Worm (Caenorhabditis elegans) whole organism, L4 larva: Measurements from ENCODE around the gene C31E10.11.

Experiments used
- F44E2.7 ChIP-seq: fragments of 200-800 bp; sonication (Bioruptor generic); IDR thresholded peaks from 2 replicates; pipeline ENCODE4 v2.1.2; 2022; ENCODE audit warnings: missing genetic modification characterization, missing compliant biosample characterization
- T20F7.1 ChIP-seq: fragments of 200-800 bp; sonication (Bioruptor generic); optimal IDR thresholded peaks from 2 replicates; lab custom pipeline; 2018; ENCODE audit warnings: mild to moderate bottlenecking, missing genetic modification characterization, missing compliant biosample characterization
- Y75B8A.6 ChIP-seq: fragments of 200-800 bp; sonication (Bioruptor generic); IDR thresholded peaks from 2 replicates; pipeline ENCODE4 v1.3.6; 2022; ENCODE audit warnings: missing genetic modification reagents, missing genetic modification characterization, missing compliant biosample characterization
- ZK337.2 ChIP-seq: fragments of 200-800 bp; sonication (Bioruptor generic); IDR thresholded peaks from 2 replicates; pipeline ENCODE4 v1.3.6; 2022; ENCODE audit warnings: missing genetic modification reagents, missing genetic modification characterization, missing compliant biosample characterization
- ZK546.5 ChIP-seq, 2 experiments: sonication (generic microtip); optimal IDR thresholded peaks; 2 replicates each; lab custom pipeline; 2017; ENCODE audit warnings: missing biosample characterization in 2 of 2, missing genetic modification characterization in 2 of 2
- ama-1 ChIP-seq: fragments of 150-350 bp; optimal IDR thresholded peaks from 2 replicates; lab custom pipeline; 2014; ENCODE audit warnings: inconsistent platforms, mixed read lengths
- arid-1 ChIP-seq: fragments of 200-800 bp; sonication (Bioruptor generic); conservative IDR thresholded peaks from 2 replicates; pipeline ENCODE4 v1.3.6; 2022; ENCODE audit warnings: missing genetic modification reagents, missing genetic modification characterization, missing compliant biosample characterization
- attf-4 ChIP-seq: sonication (generic microtip); optimal IDR thresholded peaks from 3 replicates; lab custom pipeline; 2017; ENCODE audit warnings: missing biosample characterization, missing genetic modification characterization
- ceh-20 ChIP-seq: fragments of 200-800 bp; sonication (Bioruptor generic); IDR thresholded peaks from 2 replicates; pipeline ENCODE4 v1.3.6; 2022; ENCODE audit warnings: missing genetic modification reagents, missing genetic modification characterization, missing compliant biosample characterization
- ceh-28 ChIP-seq: fragments of 150-350 bp; optimal IDR thresholded peaks from 2 replicates; lab custom pipeline; 2014; ENCODE audit warnings: missing biosample characterization, missing genetic modification reagents, missing genetic modification characterization
- ceh-44 ChIP-seq: fragments of 200-800 bp; sonication (Bioruptor generic); IDR thresholded peaks from 2 replicates; pipeline ENCODE4 v1.3.6; 2022; ENCODE audit warnings: missing genetic modification reagents, missing genetic modification characterization, missing compliant biosample characterization
- ceh-62 ChIP-seq: sonication (generic microtip); optimal IDR thresholded peaks from 2 replicates; lab custom pipeline; 2017; ENCODE audit warnings: missing biosample characterization, missing genetic modification characterization
- ceh-82 ChIP-seq: sonication (generic microtip); optimal IDR thresholded peaks from 2 replicates; lab custom pipeline; 2017; ENCODE audit warnings: missing biosample characterization, missing genetic modification characterization
- dmd-8 ChIP-seq: fragments of 200-800 bp; sonication (Bioruptor generic); IDR thresholded peaks from 2 replicates; pipeline ENCODE4 v1.3.6; 2022; ENCODE audit warnings: missing genetic modification characterization, missing compliant biosample characterization
- gei-8 ChIP-seq: fragments of 200-800 bp; sonication (Bioruptor generic); optimal IDR thresholded peaks from 2 replicates; lab custom pipeline; 2018; ENCODE audit warnings: mild to moderate bottlenecking, missing genetic modification characterization, missing compliant biosample characterization
- hlh-30 ChIP-seq: sonication (generic microtip); optimal IDR thresholded peaks from 2 replicates; lab custom pipeline; 2017; ENCODE audit warnings: antibody characterized with exemption, mild to moderate bottlenecking, missing genetic modification characterization, missing compliant biosample characterization; ENCODE audit not compliant: insufficient read depth
- jun-1 ChIP-seq: fragments of 150-350 bp; optimal IDR thresholded peaks from 2 replicates; lab custom pipeline; 2014; ENCODE audit warnings: missing biosample characterization, missing genetic modification reagents, missing genetic modification characterization
- lin-13 ChIP-seq: fragments of 150-350 bp; optimal IDR thresholded peaks from 2 replicates; lab custom pipeline; 2014; ENCODE audit warnings: missing biosample characterization, missing genetic modification reagents, missing genetic modification characterization
- madf-5 ChIP-seq, 2 experiments: fragments of 200-800 bp; sonication (Bioruptor generic); IDR thresholded peaks; 2 replicates each; pipeline ENCODE4 v1.3.6; 2022; ENCODE audit warnings: missing compliant biosample characterization in 2 of 2, missing genetic modification characterization in 2 of 2
- madf-9 ChIP-seq: fragments of 200-800 bp; sonication (Bioruptor generic); conservative IDR thresholded peaks from 2 replicates; pipeline ENCODE4 v1.3.6; 2022; ENCODE audit warnings: missing genetic modification reagents, missing genetic modification characterization, missing compliant biosample characterization
- mdl-1 ChIP-seq, 2 experiments: fragments of 150-350 bp in 1 of 2; sonication (generic microtip) in 1 of 2; optimal IDR thresholded peaks; 2 replicates each; lab custom pipeline; 2014 to 2017; ENCODE audit warnings: missing biosample characterization in 2 of 2, missing genetic modification characterization in 2 of 2
- mdt-29 ChIP-seq: fragments of 200-800 bp; sonication (Bioruptor generic); IDR thresholded peaks from 2 replicates; pipeline ENCODE4 v1.3.6; 2022; ENCODE audit warnings: missing genetic modification reagents, missing genetic modification characterization, missing compliant biosample characterization
- mes-2 ChIP-seq: sonication (generic microtip); optimal IDR thresholded peaks from 2 replicates; lab custom pipeline; 2016; ENCODE audit warnings: missing genotype, mild to moderate bottlenecking, missing genetic modification characterization, missing compliant biosample characterization; ENCODE audit not compliant: poor library complexity, severe bottlenecking
- nhr-111 ChIP-seq: fragments of 200-800 bp; sonication (Bioruptor generic); optimal IDR thresholded peaks from 2 replicates; lab custom pipeline; 2018; ENCODE audit warnings: mild to moderate bottlenecking, missing genetic modification characterization, missing compliant biosample characterization
- nhr-48 ChIP-seq: sonication (generic microtip); optimal IDR thresholded peaks from 2 replicates; lab custom pipeline; 2016; ENCODE audit warnings: mild to moderate bottlenecking, missing genetic modification characterization, missing compliant biosample characterization
- nhr-77 ChIP-seq: fragments of 150-350 bp; optimal IDR thresholded peaks from 2 replicates; lab custom pipeline; 2014; ENCODE audit warnings: missing biosample characterization, missing genetic modification characterization
- pha-4 ChIP-seq, 2 experiments: fragments of 150-350 bp in 1 of 2; fragments of 200-800 bp in 1 of 2; sonication (Bioruptor generic) in 1 of 2; IDR thresholded peaks in 1 of 2; optimal IDR thresholded peaks in 1 of 2; 2 replicates each; pipeline versions ENCODE4 v1.3.6 to Lab custom; 2014 to 2022; ENCODE audit warnings: missing genetic modification characterization in 2 of 2, missing genetic modification reagents in 2 of 2, missing biosample characterization in 1 of 2, missing compliant biosample characterization in 1 of 2
- pqm-1 ChIP-seq: sonication (generic microtip); optimal IDR thresholded peaks from 2 replicates; lab custom pipeline; 2017; ENCODE audit warnings: missing biosample characterization, missing genetic modification characterization
- rbr-2 ChIP-seq: sonication (generic microtip); optimal IDR thresholded peaks from 2 replicates; lab custom pipeline; 2016; ENCODE audit warnings: missing genotype, missing genetic modification characterization, missing compliant biosample characterization
- saeg-2 ChIP-seq: fragments of 200-800 bp; sonication (Bioruptor generic); IDR thresholded peaks from 2 replicates; pipeline ENCODE4 v1.3.6; 2022; ENCODE audit warnings: missing genetic modification reagents, missing genetic modification characterization, missing compliant biosample characterization
- spr-3 ChIP-seq: fragments of 200-800 bp; sonication (Bioruptor generic); optimal IDR thresholded peaks from 2 replicates; lab custom pipeline; 2018; ENCODE audit warnings: mild to moderate bottlenecking, missing genetic modification characterization, missing compliant biosample characterization
- unc-62 ChIP-seq, 3 experiments: fragments of 150-350 bp in 1 of 3; sonication (generic microtip); optimal IDR thresholded peaks in 2 of 3; peaks in 1 of 3; 1 replicate in 1 of 3; 2 replicates in 2 of 3; lab custom pipeline; 2014 to 2017; ENCODE audit warnings: missing biosample characterization in 3 of 3, missing genetic modification characterization in 3 of 3, missing genetic modification reagents in 3 of 3, missing genotype in 1 of 3
- vab-7 ChIP-seq: fragments of 200-800 bp; sonication (Bioruptor generic); IDR thresholded peaks from 2 replicates; pipeline ENCODE4 v1.3.6; 2022; ENCODE audit warnings: missing genetic modification reagents, missing genetic modification characterization, missing compliant biosample characterization
- zfp-2 ChIP-seq: sonication (generic microtip); optimal IDR thresholded peaks from 2 replicates; lab custom pipeline; 2016; ENCODE audit warnings: mild to moderate bottlenecking, missing genetic modification characterization, missing compliant biosample characterization

The C31E10.11 gene

DNA sequence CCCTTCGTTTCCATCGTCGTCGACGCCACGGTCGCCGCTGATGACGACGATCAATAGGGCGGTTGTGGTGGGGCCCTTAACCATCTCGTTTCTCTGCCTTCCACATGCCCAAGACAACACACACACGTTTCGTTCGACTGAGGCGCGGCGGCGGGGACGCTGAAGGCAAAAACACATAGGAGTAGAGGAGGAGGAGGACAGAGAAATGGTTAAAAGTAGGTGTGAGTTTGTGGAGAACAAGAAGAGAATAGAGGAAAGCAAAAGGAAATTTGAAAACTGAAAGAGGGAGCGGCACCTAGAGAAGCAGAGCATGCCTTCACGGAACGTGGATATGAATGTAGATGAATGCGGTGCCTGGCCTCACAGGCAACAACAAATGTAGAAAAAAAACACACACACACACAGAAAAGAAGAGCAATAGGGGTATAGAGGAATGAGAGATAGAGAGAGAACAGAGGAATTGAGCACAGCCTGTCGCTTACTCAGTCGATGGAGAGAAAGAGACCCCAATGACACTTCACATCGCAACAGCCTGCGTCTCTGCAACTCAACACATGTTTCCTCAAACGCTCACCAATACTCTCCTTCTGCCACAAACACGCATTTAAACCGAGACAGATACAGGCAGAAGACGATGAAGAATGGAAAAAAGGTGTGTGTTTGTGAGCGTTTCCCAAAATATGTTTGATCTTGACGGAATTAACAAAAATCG is 21.2 kb downstream of the C31E10.11 start (continued):
- TF ChIP-seq nhr-77 (tag; lab: Kevin White, UChicago) (peak; percentile 17), madf-9 (no peak), pqm-1 (peak; percentile 25), hlh-30 (tag; lab: Kevin White, UChicago) (peak; percentile 59)
- TF ChIP-seq, all 104 proteins: peak for 46

DNA sequence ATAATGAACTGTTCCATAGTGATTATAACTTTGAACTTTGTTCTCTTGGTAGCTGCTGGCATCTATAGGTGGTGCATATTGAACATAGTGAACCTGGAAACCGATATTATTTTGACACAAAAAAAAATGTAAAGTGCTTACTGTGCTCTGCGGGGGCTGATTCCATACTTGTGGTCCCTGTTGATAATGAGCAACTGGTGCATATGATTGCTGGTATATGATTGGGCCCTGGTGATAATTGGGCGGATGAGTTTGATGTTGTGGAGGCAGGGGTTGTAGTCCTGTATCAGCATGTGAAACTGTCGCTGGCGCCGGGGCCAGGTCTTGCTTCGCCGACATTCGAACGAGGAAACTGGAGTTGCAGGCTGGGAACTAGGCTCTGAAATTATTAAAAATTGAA is 22.3 kb downstream of the C31E10.11 start, which contains the start of gene pqn-39:
Gene pqn-39 (minus strand): TSS at position 385 of the 400 bp plus-strand sequence.
- TF ChIP-seq rbr-2 (tag; lab: Kevin White, UChicago), result no peak
- peak in 1 of 2 experiments; percentile 91 for TF ChIP-seq unc-62 (GFP tag; optimal IDR thresholded peaks at IDR 0.05 in 1 of 2; lab: Kevin White, UChicago)
- no peak for TF ChIP-seq unc-62 (tag; optimal IDR thresholded peaks at IDR 0.05; lab: Kevin White, UChicago)

DNA sequence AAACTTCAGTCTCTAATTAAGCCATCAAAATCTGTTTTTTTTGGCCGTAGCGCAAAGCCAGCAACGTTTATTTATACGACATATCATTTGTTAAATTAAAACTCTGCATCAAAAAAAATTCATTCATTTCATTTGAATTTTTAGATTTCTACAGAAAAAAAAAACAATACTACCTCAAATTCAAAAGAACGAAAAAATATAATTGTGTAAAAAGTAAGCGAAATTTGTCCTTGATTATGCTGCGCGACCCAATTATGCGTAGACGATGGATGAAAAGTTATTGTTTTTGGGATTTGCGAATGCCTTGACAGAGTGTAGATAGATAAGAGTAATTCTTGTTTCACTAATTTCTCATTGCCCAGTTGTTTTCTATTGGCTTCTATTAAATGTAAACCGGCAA is 27.4 kb downstream of the C31E10.11 start, which contains the start of gene F48F7.3:
Gene F48F7.3 (plus strand): TSS at position 301 of the 400 bp plus-strand sequence.
- TF ChIP-seq madf-5 (GFP tag; IDR thresholded peaks at IDR 0.05; lab: Robert Waterston, UW), result no peak
- no peak for TF ChIP-seq F44E2.7 (GFP tag; lab: Robert Waterston, UW)
- no peak for TF ChIP-seq gei-8 (GFP tag; lab: Kevin White, UChicago)
- TF ChIP-seq dmd-8 (GFP tag; lab: Robert Waterston, UW), result no peak
- TF ChIP-seq lin-13, result no peak
- no peak for TF ChIP-seq jun-1 (tag; lab: Kevin White, UChicago)
- no peak for TF ChIP-seq pha-4 (GFP tag; IDR thresholded peaks at IDR 0.05; lab: Robert Waterston, UW)
- TF ChIP-seq pha-4 (tag; optimal IDR thresholded peaks at IDR 0.05; lab: Kevin White, UChicago), result no peak
- TF ChIP-seq ceh-62 (tag; lab: Kevin White, UChicago), result no peak
- TF ChIP-seq Y75B8A.6 (GFP tag; lab: Robert Waterston, UW), result no peak
- TF ChIP-seq rbr-2 (tag; lab: Kevin White, UChicago), result no peak
- no peak for TF ChIP-seq madf-9
- no peak for TF ChIP-seq saeg-2 (GFP tag; lab: Robert Waterston, UW)
- no peak for TF ChIP-seq mes-2
- no peak for TF ChIP-seq arid-1
- no peak for TF ChIP-seq ZK337.2 (GFP tag; lab: Robert Waterston, UW)
- TF ChIP-seq nhr-48 (tag; lab: Kevin White, UChicago), result no peak
- TF ChIP-seq ZK546.5 (tag; optimal IDR thresholded peaks at IDR 0.05; lab: Kevin White, UChicago), result no peak

DNA sequence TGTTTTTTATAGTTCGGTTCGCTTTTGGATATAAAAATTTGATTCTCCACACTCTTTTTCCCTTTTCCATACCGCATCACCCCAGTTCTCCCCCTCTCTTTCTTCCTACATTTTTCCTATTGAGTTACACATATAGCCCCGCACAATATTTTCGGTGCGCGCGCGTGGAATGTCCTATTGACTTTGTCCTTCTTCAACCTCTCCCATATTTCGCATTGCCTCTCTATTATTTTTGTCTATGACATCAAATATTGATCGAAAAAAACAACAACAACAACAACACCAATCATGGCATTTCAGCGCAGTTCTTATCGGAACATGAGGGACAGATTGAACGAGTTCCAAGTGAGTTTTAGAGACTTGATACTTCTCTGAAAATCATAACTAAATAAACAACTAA is 30.7 kb downstream of the C31E10.11 start, which contains the start of gene syx-2:
Gene syx-2 (plus strand): TSS at position 301 of the 400 bp plus-strand sequence.
- no peak for TF ChIP-seq attf-4 (tag; lab: Kevin White, UChicago)
- TF ChIP-seq nhr-111 (GFP tag; lab: Kevin White, UChicago), result no peak
- no peak for TF ChIP-seq mdl-1 (tag; optimal IDR thresholded peaks at IDR 0.05; lab: Kevin White, UChicago)
- TF ChIP-seq ceh-20 (GFP tag; lab: Robert Waterston, UW), result no peak
- no peak for TF ChIP-seq spr-3 (GFP tag; lab: Kevin White, UChicago)
- TF ChIP-seq mdt-29 (GFP tag; lab: Robert Waterston, UW), result no peak
- no peak for TF ChIP-seq ceh-44 (GFP tag; lab: Robert Waterston, UW)
- no peak for TF ChIP-seq T20F7.1
- no peak for TF ChIP-seq zfp-2 (tag; lab: Kevin White, UChicago)
- no peak for TF ChIP-seq gei-8 (GFP tag; lab: Kevin White, UChicago)
- TF ChIP-seq vab-7, result no peak
- TF ChIP-seq ceh-28 (tag; lab: Kevin White, UChicago), result no peak
- TF ChIP-seq ceh-82 (tag; lab: Kevin White, UChicago), result no peak
- TF ChIP-seq ama-1 (lab: Kevin White, UChicago), result no peak
